Fruit fly (Drosophila melanogaster) ovary, adult (tissue): Measurements from ENCODE around the gene CG15888.
A peak's percentile ranks its signal among the peaks of the same experiment; 100 is the strongest.

Experiments
- CG17801 ChIP-seq: fragments of 200-800 bp; optimal IDR thresholded peaks from 2 replicates; lab custom pipeline; 2019; ENCODE audit warnings: missing biosample characterization, mild to moderate bottlenecking, missing genetic modification characterization, moderate library complexity; ENCODE audit not compliant: partially characterized antibody

The CG15888 gene

dm6 chr3R:13293148-13293756 lies 6.9 kb upstream of the CG15888 start, which contains the start of gene wntD:
Gene wntD, minus strand, starts transcription at chr3R:13293198.
- no peak for TF ChIP-seq CG17801

dm6 chr3R:13290329-13290728 lies 4.0 kb upstream of the CG15888 start, which contains the start of gene Osi22:
Gene Osi22, plus strand, starts transcription at chr3R:13290629.
- TF ChIP-seq CG17801, result no peak

dm6 chr3R:13288763-13289312 lies 2.5 kb upstream of the CG15888 start, which contains the start of gene apn:
Gene apn, minus strand, starts transcription at chr3R:13288813.
- TF ChIP-seq CG17801, result no peak

- TF ChIP-seq CG17801, result no peak
These were observed 1.2 kb downstream of the CG15888 start for dm6 chr3R:13285110-13285509.

- TF ChIP-seq CG17801, result no peak
These were observed 6.9 kb downstream of the CG15888 start, which contains the start of gene CG8630 for dm6 chr3R:13279419-13279818. Gene CG8630, plus strand, starts transcription at chr3R:13279721.

- no peak for TF ChIP-seq CG17801
These were observed 10.9 kb downstream of the CG15888 start for dm6 chr3R:13275473-13275872.

- TF ChIP-seq CG17801, result no peak
These were observed 12.0 kb downstream of the CG15888 start for dm6 chr3R:13274257-13274796.

dm6 chr3R:13273462-13273861 lies 12.9 kb downstream of the CG15888 start:
- no peak for TF ChIP-seq CG17801

dm6 chr3R:13271758-13272157 lies 14.6 kb downstream of the CG15888 start, which contains the start of gene TBC1D5:
Gene TBC1D5, minus strand, starts transcription at chr3R:13272011.
- TF ChIP-seq CG17801, result peak; percentile 10

dm6 chr3R:13270648-13271047 lies 15.7 kb downstream of the CG15888 start:
- no peak for TF ChIP-seq CG17801

dm6 chr3R:13264061-13264661 lies 22.2 kb downstream of the CG15888 start, which contains the start of gene Ravus:
Gene Ravus, minus strand, starts transcription at chr3R:13264061.
- TF ChIP-seq CG17801, result peak; percentile 10

dm6 chr3R:13261706-13262105 lies 24.6 kb downstream of the CG15888 start:
- no peak for TF ChIP-seq CG17801

dm6 chr3R:13260114-13260673 lies 26.1 kb downstream of the CG15888 start, which contains the start of gene CG11686:
Gene CG11686, plus strand, starts transcription at chr3R:13260356.
- TF ChIP-seq CG17801, result peak; percentile 16

- no peak for TF ChIP-seq CG17801
These were observed 27.4 kb downstream of the CG15888 start, which contains the start of gene Ace for dm6 chr3R:13258696-13259567. Gene Ace, minus strand, starts transcription at chr3R:13259517.

dm6 chr3R:13257110-13257509 lies 29.2 kb downstream of the CG15888 start:
- no peak for TF ChIP-seq CG17801

dm6 chr3R:13241726-13242125 lies 44.6 kb downstream of the CG15888 start:
- TF ChIP-seq CG17801, result no peak
